Worm (Caenorhabditis elegans) whole organism, L3 larva: ENCODE results near the gene ZC13.2.

Experiments used
- pha-4 ChIP-seq: fragments of 150-350 bp; optimal IDR thresholded peaks from 2 replicates; lab custom pipeline; 2014; ENCODE audit warnings: missing biosample characterization, missing genetic modification reagents, missing genetic modification characterization
- ztf-4 ChIP-seq: fragments of 150-350 bp; optimal IDR thresholded peaks from 2 replicates; lab custom pipeline; 2014; ENCODE audit warnings: missing biosample characterization, missing genetic modification characterization

Gene ZC13.2

DNA sequence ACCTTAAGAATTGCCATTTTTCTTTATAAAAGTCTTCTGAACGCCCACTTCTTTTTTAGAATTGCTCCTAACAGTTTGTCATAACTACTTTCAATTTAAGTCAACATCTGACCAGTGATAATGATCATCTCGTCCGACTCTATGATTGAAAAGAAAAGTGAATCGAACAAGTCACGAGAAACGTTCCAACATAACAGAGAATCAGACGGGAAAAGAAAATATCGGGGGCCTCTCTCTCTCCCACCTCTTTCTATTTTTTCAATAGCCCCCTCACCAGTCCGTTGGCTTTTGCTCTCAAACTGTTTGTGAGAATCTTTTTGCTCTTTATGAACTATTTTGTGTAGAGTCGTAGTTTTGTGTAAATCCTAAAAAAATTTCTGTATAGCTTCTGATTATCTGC is 47.2 kb downstream of the ZC13.2 start:
- TF ChIP-seq ztf-4 (no peak), pha-4 (tag; lab: Kevin White, UChicago) (peak; percentile 69)
